Worm (Caenorhabditis elegans) whole organism, L4/young adult: ENCODE data around the gene W04G3.7.

Experiments
- W03F9.2 ChIP-seq: fragments of 150-350 bp; optimal IDR thresholded peaks from 2 replicates; lab custom pipeline; 2014; ENCODE audit warnings: missing biosample characterization, missing genetic modification characterization
- dao-5 ChIP-seq: sonication (generic microtip); optimal IDR thresholded peaks from 2 replicates; lab custom pipeline; 2016; ENCODE audit warnings: missing genotype, missing genetic modification characterization, moderate library complexity, missing compliant biosample characterization
- him-1 ChIP-seq: sonication (generic microtip); optimal IDR thresholded peaks from 2 replicates; lab custom pipeline; 2016; ENCODE audit warnings: missing genotype, missing genetic modification reagents, missing genetic modification characterization, missing compliant biosample characterization

- TF ChIP-seq him-1 (tag; lab: Kevin White, UChicago) (no peak), W03F9.2 (tag; lab: Kevin White, UChicago) (no peak), dao-5 (tag; lab: Kevin White, UChicago) (no peak)
These were observed 25.3 kb downstream of the W04G3.7 start, which contains the start of gene lpr-6 for ce11 chrX:11059744-11060143.
